Fruit fly (Drosophila melanogaster) whole organism, embryonic: ENCODE results near the gene ftz-f1.

Experiments used
- Atf-2 ChIP-seq: fragments of 200-800 bp; sonication (Bioruptor generic); optimal IDR thresholded peaks from 2 replicates; lab custom pipeline; 2016; ENCODE audit warnings: missing biosample characterization, missing genetic modification characterization
- Atf3 ChIP-seq: fragments of 200-800 bp; sonication (Bioruptor generic); optimal IDR thresholded peaks from 3 replicates; lab custom pipeline; 2016; ENCODE audit warnings: missing biosample characterization, missing genetic modification characterization
- BtbVII ChIP-seq: fragments of 200-800 bp; sonication (Bioruptor generic); optimal IDR thresholded peaks from 3 replicates; lab custom pipeline; 2017; ENCODE audit warnings: missing biosample characterization, mild to moderate bottlenecking, missing genetic modification characterization
- CG10209 ChIP-seq: fragments of 200-800 bp; sonication (Bioruptor generic); optimal IDR thresholded peaks from 3 replicates; lab custom pipeline; 2017; ENCODE audit warnings: missing biosample characterization, mild to moderate bottlenecking, missing genetic modification characterization, missing genetic modification reagents
- CG10267 ChIP-seq: fragments of 200-800 bp; sonication (Bioruptor generic); optimal IDR thresholded peaks from 2 replicates; lab custom pipeline; 2018; ENCODE audit warnings: missing biosample characterization, mild to moderate bottlenecking, missing genetic modification characterization, moderate library complexity
- CG11398 ChIP-seq: fragments of 200-800 bp; sonication (Bioruptor generic); optimal IDR thresholded peaks from 2 replicates; lab custom pipeline; 2016; ENCODE audit warnings: missing biosample characterization, missing genetic modification characterization
- CG14014 ChIP-seq: fragments of 200-800 bp; sonication (Bioruptor generic); IDR thresholded peaks from 2 replicates; pipeline ENCODE4 v1.3.6; 2022; ENCODE audit warnings: missing biosample characterization, missing genetic modification characterization
- CG14860 ChIP-seq: fragments of 200-800 bp; sonication (Bioruptor generic); IDR thresholded peaks from 3 replicates; pipeline ENCODE4 v1.3.6; 2022; ENCODE audit warnings: missing biosample characterization, missing genetic modification characterization; ENCODE audit not compliant: partially characterized antibody
- CG18476 ChIP-seq: fragments of 200-800 bp; sonication (Bioruptor generic); optimal IDR thresholded peaks from 2 replicates; lab custom pipeline; 2016; ENCODE audit warnings: missing biosample characterization, mild to moderate bottlenecking, missing genetic modification characterization
- CG31224 ChIP-seq: fragments of 200-800 bp; sonication (Bioruptor generic); IDR thresholded peaks from 2 replicates; pipeline ENCODE4 v1.3.6; 2022; ENCODE audit warnings: missing biosample characterization, missing genetic modification characterization
- CG3163 ChIP-seq: fragments of 200-800 bp; sonication (Bioruptor generic); optimal IDR thresholded peaks from 3 replicates; lab custom pipeline; 2016; ENCODE audit warnings: missing biosample characterization, missing genetic modification characterization
- CG34422 ChIP-seq: fragments of 200-800 bp; sonication (Bioruptor generic); IDR thresholded peaks from 3 replicates; pipeline ENCODE4 v1.3.6; 2022; ENCODE audit warnings: missing biosample characterization, missing genetic modification characterization
- CG3995 ChIP-seq: fragments of 200-800 bp; sonication (Bioruptor generic); optimal IDR thresholded peaks from 3 replicates; lab custom pipeline; 2016; ENCODE audit warnings: missing biosample characterization, missing genetic modification characterization
- CG5180 ChIP-seq: fragments of 200-800 bp; sonication (Bioruptor generic); optimal IDR thresholded peaks from 3 replicates; lab custom pipeline; 2017; ENCODE audit warnings: missing biosample characterization, missing genetic modification characterization, mild to moderate bottlenecking, moderate library complexity, missing genetic modification reagents
- CG7786 ChIP-seq: fragments of 200-800 bp; sonication (Bioruptor generic); optimal IDR thresholded peaks from 2 replicates; lab custom pipeline; 2016; ENCODE audit warnings: missing biosample characterization, missing genetic modification characterization
- CG7839 ChIP-seq: fragments of 200-800 bp; sonication (Bioruptor generic); optimal IDR thresholded peaks from 3 replicates; lab custom pipeline; 2018; ENCODE audit warnings: missing biosample characterization, mild to moderate bottlenecking, missing genetic modification characterization, moderate library complexity
- CG7928 ChIP-seq: fragments of 200-800 bp; sonication (Bioruptor generic); optimal IDR thresholded peaks from 2 replicates; lab custom pipeline; 2017; ENCODE audit warnings: missing biosample characterization, mild to moderate bottlenecking, missing genetic modification characterization
- D19A ChIP-seq: fragments of 200-800 bp; optimal IDR thresholded peaks from 3 replicates; lab custom pipeline; 2019; ENCODE audit warnings: missing biosample characterization, mild to moderate bottlenecking, missing genetic modification characterization, moderate library complexity
- Dbx ChIP-seq: fragments of 200-800 bp; sonication (Bioruptor generic); IDR thresholded peaks from 3 replicates; pipeline ENCODE4 v1.3.6; 2022; ENCODE audit warnings: missing biosample characterization, missing genetic modification characterization
- Dll ChIP-seq: fragments of 200-800 bp; sonication (Bioruptor generic); IDR thresholded peaks from 4 replicates; pipeline ENCODE4 v1.3.6; 2022; ENCODE audit warnings: missing biosample characterization, missing genetic modification characterization; ENCODE audit not compliant: partially characterized antibody
- Dref ChIP-seq: fragments of 200-800 bp; sonication (Bioruptor generic); IDR thresholded peaks from 2 replicates; pipeline ENCODE4 v1.3.6; 2022; ENCODE audit warnings: missing biosample characterization, missing genetic modification characterization
- Eip74EF ChIP-seq, 2 experiments: fragments of 200-800 bp in 1 of 2; fragments of >200 bp in 1 of 2; sonication (Bioruptor generic) in 1 of 2; optimal IDR thresholded peaks; 2 replicates each; lab custom pipeline; 2017 to 2019; ENCODE audit warnings: missing biosample characterization in 2 of 2, missing genetic modification characterization in 2 of 2, mild to moderate bottlenecking in 1 of 2, moderate library complexity in 1 of 2
- Hr51 ChIP-seq, 2 experiments: fragments of 200-800 bp; sonication (Bioruptor generic); optimal IDR thresholded peaks; 2 replicates in 1 of 2; 3 replicates in 1 of 2; lab custom pipeline; 2016 to 2018; ENCODE audit warnings: missing biosample characterization in 2 of 2, missing genetic modification characterization in 2 of 2, mild to moderate bottlenecking in 1 of 2, moderate library complexity in 1 of 2
- Hsf ChIP-seq: fragments of 200-800 bp; sonication (Bioruptor generic); optimal IDR thresholded peaks from 3 replicates; lab custom pipeline; 2016; ENCODE audit warnings: missing biosample characterization, missing genetic modification characterization
- Lpt ChIP-seq: fragments of >200 bp; optimal IDR thresholded peaks from 2 replicates; lab custom pipeline; 2018; ENCODE audit warnings: missing biosample characterization, missing genetic modification characterization
- MESR4 ChIP-seq: fragments of 200-800 bp; sonication (Bioruptor generic); optimal IDR thresholded peaks from 2 replicates; lab custom pipeline; 2018; ENCODE audit warnings: missing biosample characterization, mild to moderate bottlenecking, missing genetic modification characterization, moderate library complexity
- Meics ChIP-seq: fragments of 200-800 bp; sonication (Bioruptor generic); optimal IDR thresholded peaks from 2 replicates; lab custom pipeline; 2017; ENCODE audit warnings: missing biosample characterization, mild to moderate bottlenecking, missing genetic modification characterization
- NfI ChIP-seq: fragments of 200-800 bp; sonication (Bioruptor generic); optimal IDR thresholded peaks from 3 replicates; lab custom pipeline; 2018; ENCODE audit warnings: missing biosample characterization, mild to moderate bottlenecking, missing genetic modification characterization, moderate library complexity
- Ptx1 ChIP-seq: fragments of 200-800 bp; sonication (Bioruptor generic); IDR thresholded peaks from 2 replicates; pipeline ENCODE4 v1.3.6; 2022; ENCODE audit warnings: missing biosample characterization, missing genetic modification characterization
- Rfx ChIP-seq: fragments of 200-800 bp; sonication (Bioruptor generic); IDR thresholded peaks from 2 replicates; pipeline ENCODE4 v1.3.6; 2022; ENCODE audit warnings: missing biosample characterization, missing genetic modification characterization
- Taf1 ChIP-seq: fragments of 200-800 bp; sonication (Bioruptor generic); IDR thresholded peaks from 2 replicates; pipeline ENCODE4 v1.3.6; 2022; ENCODE audit warnings: missing biosample characterization, missing genetic modification characterization
- Xbp1 ChIP-seq: fragments of 200-800 bp; sonication (Bioruptor generic); optimal IDR thresholded peaks from 3 replicates; lab custom pipeline; 2016; ENCODE audit warnings: missing biosample characterization, mild to moderate bottlenecking, missing genetic modification characterization
- amos ChIP-seq: fragments of 200-800 bp; sonication (Bioruptor generic); IDR thresholded peaks from 2 replicates; pipeline ENCODE4 v1.3.6; 2022; ENCODE audit warnings: missing biosample characterization, missing genetic modification characterization; ENCODE audit not compliant: partially characterized antibody
- bigmax ChIP-seq: fragments of 200-800 bp; sonication (Bioruptor generic); optimal IDR thresholded peaks from 2 replicates; lab custom pipeline; 2018; ENCODE audit warnings: missing biosample characterization, mild to moderate bottlenecking, missing genetic modification characterization
- cad ChIP-seq: fragments of >200 bp; optimal IDR thresholded peaks from 2 replicates; lab custom pipeline; 2017; ENCODE audit warnings: missing biosample characterization, missing genetic modification characterization
- cato ChIP-seq: fragments of 200-800 bp; sonication (Bioruptor generic); optimal IDR thresholded peaks from 2 replicates; lab custom pipeline; 2016; ENCODE audit warnings: missing biosample characterization, missing genetic modification characterization, borderline replicate concordance
- ci ChIP-seq: fragments of 200-800 bp; sonication (Bioruptor generic); IDR thresholded peaks from 3 replicates; pipeline ENCODE4 v1.3.6; 2022; ENCODE audit warnings: missing biosample characterization, missing genetic modification characterization
- dpn ChIP-seq, 2 experiments: fragments of 200-800 bp; sonication (Bioruptor generic); optimal IDR thresholded peaks; 3 replicates each; lab custom pipeline; 2016; ENCODE audit warnings: missing biosample characterization in 2 of 2, missing genetic modification characterization in 2 of 2
- hbn ChIP-seq: fragments of 200-800 bp; sonication (Bioruptor generic); IDR thresholded peaks from 2 replicates; pipeline ENCODE4 v1.3.6; 2022; ENCODE audit warnings: missing biosample characterization, missing genetic modification characterization; ENCODE audit not compliant: partially characterized antibody
- her ChIP-seq: fragments of 200-800 bp; sonication (Bioruptor generic); optimal IDR thresholded peaks from 2 replicates; lab custom pipeline; 2016; ENCODE audit warnings: missing biosample characterization, missing genetic modification characterization
- ken ChIP-seq: fragments of 200-800 bp; sonication (Bioruptor generic); IDR thresholded peaks from 3 replicates; pipeline ENCODE4 v1.3.6; 2022; ENCODE audit warnings: missing biosample characterization, missing genetic modification characterization
- lola ChIP-seq, 3 experiments: fragments of >200 bp in 2 of 3; fragments of 200-800 bp in 1 of 3; sonication (Bioruptor generic) in 1 of 3; optimal IDR thresholded peaks; 2 replicates each; lab custom pipeline; 2017 to 2019; ENCODE audit warnings: missing biosample characterization in 3 of 3, missing genetic modification characterization in 3 of 3, mild to moderate bottlenecking in 1 of 3, moderate library complexity in 1 of 3
- ranshi ChIP-seq: fragments of 200-800 bp; sonication (Bioruptor generic); IDR thresholded peaks from 2 replicates; pipeline ENCODE4 v1.3.6; 2022; ENCODE audit warnings: missing biosample characterization, missing genetic modification characterization
- rib ChIP-seq: fragments of 200-800 bp; sonication (Bioruptor generic); IDR thresholded peaks from 2 replicates; pipeline ENCODE4 v1.3.6; 2022; ENCODE audit warnings: missing biosample characterization, missing genetic modification characterization
- shn ChIP-seq: fragments of 200-800 bp; sonication (Bioruptor generic); optimal IDR thresholded peaks from 3 replicates; lab custom pipeline; 2016; ENCODE audit warnings: missing biosample characterization, missing genetic modification characterization
- sug ChIP-seq: fragments of 200-800 bp; optimal IDR thresholded peaks from 2 replicates; lab custom pipeline; 2019; ENCODE audit warnings: missing biosample characterization, mild to moderate bottlenecking, missing genetic modification characterization, moderate library complexity
- tll ChIP-seq, 2 experiments: fragments of 200-800 bp in 1 of 2; fragments of >200 bp in 1 of 2; sonication (Bioruptor generic) in 1 of 2; optimal IDR thresholded peaks; 2 replicates each; lab custom pipeline; 2017 to 2019; ENCODE audit warnings: missing biosample characterization in 2 of 2, missing genetic modification characterization in 2 of 2, mild to moderate bottlenecking in 1 of 2, moderate library complexity in 1 of 2
- trh ChIP-seq: fragments of 200-800 bp; sonication (Bioruptor generic); optimal IDR thresholded peaks from 2 replicates; lab custom pipeline; 2016; ENCODE audit warnings: missing biosample characterization, missing genetic modification characterization
- zfh1 ChIP-seq: fragments of 200-800 bp; sonication (Bioruptor generic); IDR thresholded peaks from 3 replicates; pipeline ENCODE4 v1.3.6; 2022; ENCODE audit warnings: missing biosample characterization, missing genetic modification characterization
- zfh2 ChIP-seq: fragments of 200-800 bp; sonication (Bioruptor generic); optimal IDR thresholded peaks from 2 replicates; lab custom pipeline; 2016; ENCODE audit warnings: missing biosample characterization, missing genetic modification characterization

Gene ftz-f1

DNA sequence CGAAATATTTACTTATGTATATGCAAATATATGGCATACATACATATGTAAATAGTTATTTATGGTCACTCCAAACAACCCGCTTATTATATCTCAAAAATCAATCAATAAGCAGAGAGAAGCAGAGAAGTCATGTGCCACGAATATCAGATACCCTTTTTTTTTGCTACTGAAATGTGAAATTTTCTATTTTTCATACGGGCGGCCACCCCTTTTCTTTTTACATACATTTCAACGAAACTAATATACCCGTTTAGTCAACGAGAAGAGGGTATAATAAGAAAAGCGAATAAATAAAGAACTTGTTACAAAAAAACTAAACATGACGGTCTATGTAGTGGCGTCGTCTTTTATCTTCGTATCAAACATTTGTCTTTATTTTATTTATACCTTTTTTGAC, 16.5 kb downstream of the ftz-f1 start (continued):
- TF ChIP-seq cato (GFP tag; lab: Kevin White, UChicago): peak; percentile 16
- TF ChIP-seq CG14860 (GFP tag; lab: Robert Waterston, UW): peak; percentile 50; the same call in 1 of the 3 replicates
- TF ChIP-seq Lpt (GFP tag; lab: Kevin White, UChicago): no peak
- peak; percentile 84 for TF ChIP-seq CG34422
- peak; percentile 3 for TF ChIP-seq zfh2 (GFP tag; lab: Kevin White, UChicago)
- TF ChIP-seq ci (GFP tag; lab: Robert Waterston, UW): peak; percentile 84
- TF ChIP-seq hbn (GFP tag; lab: Robert Waterston, UW): no peak
- TF ChIP-seq NfI (GFP tag; lab: Kevin White, UChicago): peak; percentile 55
- TF ChIP-seq Meics (GFP tag; lab: Kevin White, UChicago): peak; percentile 51
- peak; percentile 74 for TF ChIP-seq CG7839 (tag; lab: Kevin White, UChicago)
- no peak for TF ChIP-seq CG10267 (tag; lab: Kevin White, UChicago)
- TF ChIP-seq CG3995: no peak
- peak; percentile 56 to 57 for TF ChIP-seq dpn (GFP tag; optimal IDR thresholded peaks at IDR 0.05; lab: Kevin White, UChicago)
- no peak for TF ChIP-seq cad (GFP tag; lab: Kevin White, UChicago)
- TF ChIP-seq CG5180 (GFP tag; lab: Kevin White, UChicago): peak; percentile 12
- TF ChIP-seq bigmax (GFP tag; lab: Kevin White, UChicago): no peak
- no peak for TF ChIP-seq CG7786 (GFP tag; lab: Kevin White, UChicago)
- no peak for TF ChIP-seq Dll (GFP tag; lab: Robert Waterston, UW)
- TF ChIP-seq trh (GFP tag; lab: Kevin White, UChicago): no peak
- peak; percentile 73 for TF ChIP-seq CG14014 (GFP tag; lab: Robert Waterston, UW)
- no peak for TF ChIP-seq Taf1 (GFP tag; lab: Robert Waterston, UW)
- no peak for TF ChIP-seq rib (GFP tag; lab: Robert Waterston, UW)
- peak; percentile 68 for TF ChIP-seq Rfx (GFP tag; lab: Robert Waterston, UW)
- peak; percentile 57 for TF ChIP-seq CG10209
- TF ChIP-seq sug (tag; lab: Kevin White, UChicago): no peak
- no peak for TF ChIP-seq lola (GFP tag; optimal IDR thresholded peaks at IDR 0.05; lab: Kevin White, UChicago)
- TF ChIP-seq Eip74EF (GFP tag; optimal IDR thresholded peaks at IDR 0.05; lab: Kevin White, UChicago): peak in 1 of 2 experiments; percentile 8
- TF ChIP-seq CG18476 (GFP tag; lab: Kevin White, UChicago): peak; percentile 10
- peak; percentile 69; the same call in 2 of the 3 replicates for TF ChIP-seq ken (GFP tag; lab: Robert Waterston, UW)
- peak; percentile 60 for TF ChIP-seq Hsf
- peak; percentile 5 for TF ChIP-seq her
- no peak for TF ChIP-seq CG11398 (GFP tag; lab: Kevin White, UChicago)
- TF ChIP-seq ranshi (GFP tag; lab: Robert Waterston, UW): peak; percentile 73
- no peak for TF ChIP-seq CG7928 (GFP tag; lab: Kevin White, UChicago)
- TF ChIP-seq BtbVII (GFP tag; lab: Kevin White, UChicago): no peak
- TF ChIP-seq Dbx (GFP tag; lab: Robert Waterston, UW): no peak
- peak in 1 of 2 experiments; percentile 85 for TF ChIP-seq Hr51 (GFP tag; optimal IDR thresholded peaks at IDR 0.05; lab: Kevin White, UChicago)
- no peak for TF ChIP-seq MESR4 (GFP tag; lab: Kevin White, UChicago)
- TF ChIP-seq amos: no peak
- TF ChIP-seq CG31224: no peak
- peak; percentile 65 for TF ChIP-seq Xbp1 (GFP tag; lab: Kevin White, UChicago)
- TF ChIP-seq shn: peak; percentile 51
- no peak for TF ChIP-seq CG3163
- no peak for TF ChIP-seq Dref (GFP tag; lab: Robert Waterston, UW)
- TF ChIP-seq Atf-2: no peak
- TF ChIP-seq Ptx1 (GFP tag; lab: Robert Waterston, UW): peak; percentile 83
- peak; percentile 39 for TF ChIP-seq Atf3 (GFP tag; lab: Kevin White, UChicago)
- peak; percentile 74 for TF ChIP-seq D19A
- no peak for TF ChIP-seq tll (GFP tag; optimal IDR thresholded peaks at IDR 0.05; lab: Kevin White, UChicago)
- TF ChIP-seq zfh1 (GFP tag; lab: Robert Waterston, UW): peak; percentile 60; the same call in 2 of the 3 replicates
